Fruit fly (Drosophila melanogaster) whole organism, embryonic: Measurements from ENCODE around the gene CG42487.
A peak's percentile ranks its signal among the peaks of the same experiment; 100 is the strongest.

Experiments
- Ada2b ChIP-seq: fragments of 200-800 bp; sonication (Bioruptor generic); IDR thresholded peaks from 2 replicates; pipeline ENCODE4 v1.3.6; 2022; ENCODE audit warnings: missing biosample characterization, missing genetic modification characterization
- Antp ChIP-seq: fragments of 200-800 bp; sonication (Bioruptor generic); optimal IDR thresholded peaks from 3 replicates; lab custom pipeline; 2016; ENCODE audit warnings: missing biosample characterization, missing genetic modification characterization
- CG10267 ChIP-seq: fragments of 200-800 bp; sonication (Bioruptor generic); optimal IDR thresholded peaks from 2 replicates; lab custom pipeline; 2018; ENCODE audit warnings: missing biosample characterization, mild to moderate bottlenecking, missing genetic modification characterization, moderate library complexity
- CG10366 ChIP-seq: fragments of 200-800 bp; sonication (Bioruptor generic); IDR thresholded peaks from 2 replicates; pipeline ENCODE4 v1.3.6; 2022; ENCODE audit warnings: missing biosample characterization, missing genetic modification characterization
- CG11695 ChIP-seq: fragments of 200-800 bp; sonication (Bioruptor generic); IDR thresholded peaks from 3 replicates; pipeline ENCODE4 v1.3.6; 2022; ENCODE audit warnings: missing biosample characterization, missing genetic modification characterization
- CG12071 ChIP-seq: fragments of 200-800 bp; sonication (Bioruptor generic); optimal IDR thresholded peaks from 3 replicates; lab custom pipeline; 2018; ENCODE audit warnings: missing biosample characterization, mild to moderate bottlenecking, missing genetic modification characterization
- CG12391 ChIP-seq: fragments of 200-800 bp; sonication (Bioruptor generic); optimal IDR thresholded peaks from 3 replicates; lab custom pipeline; 2018; ENCODE audit warnings: missing biosample characterization, mild to moderate bottlenecking, missing genetic modification characterization, moderate library complexity
- CG15514 ChIP-seq: fragments of 200-800 bp; sonication (Bioruptor generic); optimal IDR thresholded peaks from 3 replicates; lab custom pipeline; 2017; ENCODE audit warnings: missing biosample characterization, missing genetic modification characterization, mild to moderate bottlenecking, moderate library complexity, missing genetic modification reagents
- CG16779 ChIP-seq: fragments of 200-800 bp; sonication (Bioruptor generic); IDR thresholded peaks from 2 replicates; pipeline ENCODE4 v1.3.6; 2022; ENCODE audit warnings: missing biosample characterization, missing genetic modification characterization
- CG17612 ChIP-seq: fragments of 200-800 bp; sonication (Bioruptor generic); IDR thresholded peaks from 2 replicates; pipeline ENCODE4 v1.3.6; 2022; ENCODE audit warnings: missing biosample characterization, missing genetic modification characterization
- CG18011 ChIP-seq: fragments of 200-800 bp; sonication (Bioruptor generic); optimal IDR thresholded peaks from 2 replicates; lab custom pipeline; 2017; ENCODE audit warnings: missing biosample characterization, missing genetic modification characterization, mild to moderate bottlenecking, moderate library complexity, missing genotype
- CG18764 ChIP-seq: fragments of 200-800 bp; sonication (Bioruptor generic); optimal IDR thresholded peaks from 3 replicates; lab custom pipeline; 2016; ENCODE audit warnings: missing biosample characterization, missing genetic modification characterization
- CG2889 ChIP-seq: fragments of 200-800 bp; sonication (Bioruptor generic); IDR thresholded peaks from 3 replicates; pipeline ENCODE4 v1.3.6; 2022; ENCODE audit warnings: missing biosample characterization, missing genetic modification characterization
- CG3065 ChIP-seq: fragments of 200-800 bp; sonication (Bioruptor generic); optimal IDR thresholded peaks from 2 replicates; lab custom pipeline; 2016; ENCODE audit warnings: missing biosample characterization, missing genetic modification characterization
- CG33557 ChIP-seq: fragments of 200-800 bp; sonication (Bioruptor generic); optimal IDR thresholded peaks from 2 replicates; lab custom pipeline; 2019; ENCODE audit warnings: missing biosample characterization, mild to moderate bottlenecking, missing genetic modification characterization, moderate library complexity
- CG34376 ChIP-seq: fragments of 200-800 bp; sonication (Bioruptor generic); optimal IDR thresholded peaks from 2 replicates; lab custom pipeline; 2018; ENCODE audit warnings: missing biosample characterization, mild to moderate bottlenecking, missing genetic modification characterization
- CG8290 ChIP-seq, 3 experiments: fragments of 200-800 bp; sonication (Bioruptor generic); optimal IDR thresholded peaks; 2 replicates each; lab custom pipeline; 2016 to 2019; ENCODE audit warnings: missing biosample characterization in 3 of 3, missing genetic modification characterization in 3 of 3, mild to moderate bottlenecking in 2 of 3, moderate library complexity in 1 of 3
- CG9437 ChIP-seq: fragments of 200-800 bp; sonication (Bioruptor generic); optimal IDR thresholded peaks from 2 replicates; lab custom pipeline; 2018; ENCODE audit warnings: missing biosample characterization, mild to moderate bottlenecking, missing genetic modification characterization
- CG9727 ChIP-seq: fragments of 200-800 bp; sonication (Bioruptor generic); optimal IDR thresholded peaks from 3 replicates; lab custom pipeline; 2017; ENCODE audit warnings: missing biosample characterization, mild to moderate bottlenecking, missing genetic modification characterization
- CrebB ChIP-seq: fragments of 200-800 bp; sonication (Bioruptor generic); optimal IDR thresholded peaks from 3 replicates; lab custom pipeline; 2018; ENCODE audit warnings: missing biosample characterization, mild to moderate bottlenecking, missing genetic modification characterization
- D19B ChIP-seq: fragments of 200-800 bp; sonication (Bioruptor generic); optimal IDR thresholded peaks from 2 replicates; lab custom pipeline; 2017; ENCODE audit warnings: missing biosample characterization, mild to moderate bottlenecking, missing genetic modification characterization
- Doc2 ChIP-seq: fragments of 200-800 bp; sonication (Bioruptor generic); IDR thresholded peaks from 2 replicates; pipeline ENCODE4 v1.3.6; 2022; ENCODE audit warnings: missing biosample characterization, missing genetic modification characterization
- Fer1 ChIP-seq: fragments of 200-800 bp; sonication (Bioruptor generic); optimal IDR thresholded peaks from 2 replicates; lab custom pipeline; 2017; ENCODE audit warnings: missing biosample characterization, mild to moderate bottlenecking, missing genetic modification characterization
- Fer2 ChIP-seq: fragments of 200-800 bp; sonication (Bioruptor generic); optimal IDR thresholded peaks from 2 replicates; lab custom pipeline; 2018; ENCODE audit warnings: missing biosample characterization, mild to moderate bottlenecking, missing genetic modification characterization, moderate library complexity
- Fer3 ChIP-seq: fragments of 200-800 bp; sonication (Bioruptor generic); optimal IDR thresholded peaks from 2 replicates; lab custom pipeline; 2018; ENCODE audit warnings: missing biosample characterization, mild to moderate bottlenecking, missing genetic modification characterization, moderate library complexity
- HLH4C ChIP-seq: fragments of 200-800 bp; sonication (Bioruptor generic); IDR thresholded peaks from 3 replicates; pipeline ENCODE4 v1.3.6; 2022; ENCODE audit warnings: missing biosample characterization, missing genetic modification characterization; ENCODE audit not compliant: partially characterized antibody
- Kr ChIP-seq: fragments of 200-800 bp; sonication (Bioruptor generic); optimal IDR thresholded peaks from 2 replicates; lab custom pipeline; 2017; ENCODE audit warnings: missing biosample characterization, mild to moderate bottlenecking, missing genetic modification characterization
- Myb ChIP-seq: fragments of 200-800 bp; sonication (Bioruptor generic); optimal IDR thresholded peaks from 2 replicates; lab custom pipeline; 2016; ENCODE audit warnings: missing biosample characterization, missing genetic modification characterization
- Sox102F ChIP-seq: fragments of 200-800 bp; sonication (Bioruptor generic); optimal IDR thresholded peaks from 2 replicates; lab custom pipeline; 2018; ENCODE audit warnings: missing biosample characterization, mild to moderate bottlenecking, missing genetic modification characterization, moderate library complexity
- Sry-δ ChIP-seq: fragments of 200-800 bp; sonication (Bioruptor generic); optimal IDR thresholded peaks from 2 replicates; lab custom pipeline; 2016; ENCODE audit warnings: missing biosample characterization, missing genetic modification characterization
- Xbp1 ChIP-seq: fragments of 200-800 bp; sonication (Bioruptor generic); optimal IDR thresholded peaks from 3 replicates; lab custom pipeline; 2016; ENCODE audit warnings: missing biosample characterization, mild to moderate bottlenecking, missing genetic modification characterization
- aop ChIP-seq: fragments of 200-800 bp; sonication (Bioruptor generic); IDR thresholded peaks from 2 replicates; pipeline ENCODE4 v1.3.6; 2022; ENCODE audit warnings: missing biosample characterization, missing genetic modification characterization
- ase ChIP-seq: fragments of 200-800 bp; sonication (Bioruptor generic); IDR thresholded peaks from 3 replicates; pipeline ENCODE4 v1.3.6; 2022; ENCODE audit warnings: missing biosample characterization, missing genetic modification characterization
- bsh ChIP-seq, 2 experiments: fragments of 200-800 bp; sonication (Bioruptor generic); optimal IDR thresholded peaks; 2 replicates each; lab custom pipeline; 2017 to 2018; ENCODE audit warnings: mild to moderate bottlenecking in 2 of 2, missing biosample characterization in 2 of 2, missing genetic modification characterization in 2 of 2, moderate library complexity in 1 of 2
- chn ChIP-seq: fragments of 200-800 bp; sonication (Bioruptor generic); optimal IDR thresholded peaks from 2 replicates; lab custom pipeline; 2016; ENCODE audit warnings: missing biosample characterization, missing genetic modification characterization
- danr ChIP-seq: fragments of 200-800 bp; sonication (Bioruptor generic); IDR thresholded peaks from 2 replicates; pipeline ENCODE4 v1.3.6; 2022; ENCODE audit warnings: missing biosample characterization, missing genetic modification characterization
- dmrt11E ChIP-seq: fragments of 200-800 bp; sonication (Bioruptor generic); optimal IDR thresholded peaks from 3 replicates; lab custom pipeline; 2018; ENCODE audit warnings: missing biosample characterization, mild to moderate bottlenecking, missing genetic modification characterization, moderate library complexity
- eve ChIP-seq, 2 experiments: fragments of >200 bp; optimal IDR thresholded peaks; 2 replicates each; lab custom pipeline; 2017; ENCODE audit warnings: missing biosample characterization in 2 of 2, missing genetic modification characterization in 2 of 2
- exex ChIP-seq: fragments of 200-800 bp; sonication (Bioruptor generic); optimal IDR thresholded peaks from 4 replicates; lab custom pipeline; 2018; ENCODE audit warnings: missing biosample characterization, mild to moderate bottlenecking, missing genetic modification characterization, moderate library complexity
- jigr1 ChIP-seq: fragments of 200-800 bp; sonication (Bioruptor generic); IDR thresholded peaks from 3 replicates; pipeline ENCODE4 v1.3.6; 2022; ENCODE audit warnings: missing biosample characterization, missing genetic modification characterization
- knrl ChIP-seq: fragments of 200-800 bp; sonication (Bioruptor generic); IDR thresholded peaks from 3 replicates; pipeline ENCODE4 v1.3.6; 2022; ENCODE audit warnings: missing biosample characterization, missing genetic modification characterization; ENCODE audit not compliant: partially characterized antibody
- lbe ChIP-seq: fragments of 200-800 bp; sonication (Bioruptor generic); optimal IDR thresholded peaks from 2 replicates; lab custom pipeline; 2016; ENCODE audit warnings: missing biosample characterization, mild to moderate bottlenecking, missing genetic modification characterization
- mld ChIP-seq: fragments of 200-800 bp; sonication (Bioruptor generic); IDR thresholded peaks from 3 replicates; pipeline ENCODE4 v1.3.6; 2022; ENCODE audit warnings: missing biosample characterization, missing genetic modification characterization; ENCODE audit not compliant: partially characterized antibody
- nom ChIP-seq: fragments of 200-800 bp; sonication (Bioruptor generic); optimal IDR thresholded peaks from 2 replicates; lab custom pipeline; 2017; ENCODE audit warnings: missing biosample characterization, missing genetic modification characterization, mild to moderate bottlenecking, moderate library complexity, missing genetic modification reagents
- phol ChIP-seq: fragments of 200-800 bp; sonication (Bioruptor generic); optimal IDR thresholded peaks from 3 replicates; lab custom pipeline; 2018; ENCODE audit warnings: missing biosample characterization, mild to moderate bottlenecking, missing genetic modification characterization, moderate library complexity
- sens ChIP-seq: fragments of 200-800 bp; sonication (Bioruptor generic); peaks from one replicate; lab custom pipeline; 2016; ENCODE audit warnings: missing biosample characterization, missing genetic modification characterization
- tio ChIP-seq: fragments of 200-800 bp; sonication (Bioruptor generic); optimal IDR thresholded peaks from 2 replicates; lab custom pipeline; 2017; ENCODE audit warnings: missing biosample characterization, missing genetic modification characterization, inconsistent platforms
- trh ChIP-seq: fragments of 200-800 bp; sonication (Bioruptor generic); optimal IDR thresholded peaks from 2 replicates; lab custom pipeline; 2016; ENCODE audit warnings: missing biosample characterization, missing genetic modification characterization
- unpg ChIP-seq: fragments of 200-800 bp; sonication (Bioruptor generic); optimal IDR thresholded peaks from 3 replicates; lab custom pipeline; 2018; ENCODE audit warnings: missing biosample characterization, mild to moderate bottlenecking, missing genetic modification characterization, moderate library complexity

The CG42487 gene

DNA sequence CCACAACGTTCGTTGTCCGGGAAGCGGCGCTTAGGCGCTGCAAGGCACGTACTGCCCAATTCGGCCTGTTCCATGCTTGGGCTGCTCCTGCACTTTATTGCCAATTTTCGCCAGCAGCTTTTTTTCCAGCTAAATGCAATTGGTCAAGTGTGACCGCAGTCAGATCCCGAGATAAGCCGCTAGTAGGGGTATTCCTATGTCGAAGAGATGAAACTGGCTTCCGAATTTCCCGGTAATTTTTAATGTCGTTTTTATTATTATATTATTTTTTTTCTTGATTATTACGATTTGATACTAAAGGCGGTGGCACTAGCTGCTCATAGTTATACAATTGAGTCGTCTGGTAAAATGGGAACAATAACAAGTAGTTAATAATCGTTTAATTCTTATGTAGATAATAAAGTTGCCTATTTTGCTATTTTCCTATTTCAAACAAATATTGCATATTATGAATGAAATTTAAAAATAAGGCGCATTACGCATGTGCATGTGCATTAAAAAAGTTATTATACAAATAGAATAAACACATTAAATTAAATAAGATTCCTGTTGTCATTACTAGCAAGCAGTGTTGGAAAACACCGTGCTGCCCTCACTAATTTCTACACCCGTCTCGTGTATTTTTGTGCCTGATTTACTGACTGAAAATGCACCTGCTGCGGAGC, 42.6 kb downstream of the CG42487 start, which contains the start of the genes CG5003 and mRpS22 (continued):
- no peak for TF ChIP-seq HLH4C (GFP tag; lab: Robert Waterston, UW)
- peak; percentile 59 for TF ChIP-seq Sox102F (GFP tag; lab: Kevin White, UChicago)
- no peak for TF ChIP-seq jigr1 (GFP tag; lab: Robert Waterston, UW)
- peak; percentile 46 for TF ChIP-seq Fer3 (tag; lab: Kevin White, UChicago)
- peak; percentile 47 for TF ChIP-seq Fer1 (GFP tag; lab: Kevin White, UChicago)
- peak; percentile 20 for TF ChIP-seq CG34376
- no peak for TF ChIP-seq Doc2 (GFP tag; lab: Robert Waterston, UW)
- no peak for TF ChIP-seq CG11695
- no peak for TF ChIP-seq eve (GFP tag; optimal IDR thresholded peaks at IDR 0.05; lab: Kevin White, UChicago)
- TF ChIP-seq CG12391, result peak; percentile 81
- no peak for TF ChIP-seq trh
- TF ChIP-seq CG33557 (GFP tag; lab: Kevin White, UChicago), result peak; percentile 38
- peak; percentile 45 for TF ChIP-seq D19B (GFP tag; lab: Kevin White, UChicago)
- no peak for TF ChIP-seq CG8290 (GFP tag; optimal IDR thresholded peaks at IDR 0.05; lab: Kevin White, UChicago)
- TF ChIP-seq CG8290 (tag; optimal IDR thresholded peaks at IDR 0.05; lab: Kevin White, UChicago), result peak in 1 of 2 experiments; percentile 7
- peak; percentile 76 for TF ChIP-seq phol (tag; lab: Kevin White, UChicago)
- TF ChIP-seq CrebB (tag; lab: Kevin White, UChicago), result no peak
- TF ChIP-seq exex (tag; lab: Kevin White, UChicago), result peak; percentile 48
- TF ChIP-seq CG12071 (GFP tag; lab: Kevin White, UChicago), result no peak
- no peak for TF ChIP-seq aop
- TF ChIP-seq Xbp1 (GFP tag; lab: Kevin White, UChicago), result peak; percentile 43
- TF ChIP-seq CG2889 (GFP tag; lab: Robert Waterston, UW), result no peak
- TF ChIP-seq Fer2 (tag; lab: Kevin White, UChicago), result peak; percentile 63
- 0 out of 2 replicates have a peak, but pooled peaks have one; percentile 26 for TF ChIP-seq danr (GFP tag; lab: Robert Waterston, UW)
- peak in 1 of 2 experiments; percentile 26 for TF ChIP-seq bsh (GFP tag; optimal IDR thresholded peaks at IDR 0.05; lab: Kevin White, UChicago)
- peak; percentile 38 for TF ChIP-seq unpg (GFP tag; lab: Kevin White, UChicago)
- TF ChIP-seq CG10366, result peak; percentile 23
- no peak for TF ChIP-seq CG18764 (GFP tag; lab: Kevin White, UChicago)
- no peak for TF ChIP-seq Antp (GFP tag; lab: Kevin White, UChicago)
- peak; percentile 42 for TF ChIP-seq Sry-δ (GFP tag; lab: Kevin White, UChicago)
- TF ChIP-seq CG15514 (GFP tag; lab: Kevin White, UChicago), result peak; percentile 13
- no peak for TF ChIP-seq CG17612 (GFP tag; lab: Robert Waterston, UW)
- no peak for TF ChIP-seq Kr (GFP tag; lab: Kevin White, UChicago)
- TF ChIP-seq lbe (GFP tag; lab: Kevin White, UChicago), result peak; percentile 29
- peak; percentile 12; the same call in 1 of the 2 replicates for TF ChIP-seq Ada2b (GFP tag; lab: Robert Waterston, UW)
- TF ChIP-seq Myb (GFP tag; lab: Kevin White, UChicago), result no peak
- peak; percentile 74 for TF ChIP-seq CG9727 (GFP tag; lab: Kevin White, UChicago)
- peak; percentile 93 for TF ChIP-seq CG10267 (tag; lab: Kevin White, UChicago)
- TF ChIP-seq chn (GFP tag; lab: Kevin White, UChicago), result no peak
- TF ChIP-seq tio (GFP tag; lab: Kevin White, UChicago), result no peak
- TF ChIP-seq CG9437 (GFP tag; lab: Kevin White, UChicago), result peak; percentile 60
- peak; percentile 31 for TF ChIP-seq CG18011 (GFP tag; lab: Kevin White, UChicago)
- TF ChIP-seq dmrt11E, result peak; percentile 47
- peak; percentile 83 for TF ChIP-seq sens (GFP tag; lab: Kevin White, UChicago)
- TF ChIP-seq CG3065, result no peak
- no peak for TF ChIP-seq mld
- TF ChIP-seq CG16779 (GFP tag; lab: Robert Waterston, UW), result no peak
- no peak for TF ChIP-seq nom (GFP tag; lab: Kevin White, UChicago)
- 0 out of 3 replicates have a peak, but pooled peaks have one; percentile 8 for TF ChIP-seq ase (GFP tag; lab: Robert Waterston, UW)
- peak; percentile 21; the same call in 1 of the 3 replicates for TF ChIP-seq knrl (GFP tag; lab: Robert Waterston, UW)
